Worm (Caenorhabditis elegans) whole organism, L4 larva: ENCODE measurements around the gene ZK402.2.

Experiments
- D1046.2 ChIP-seq: fragments of 200-800 bp; sonication (Bioruptor generic); IDR thresholded peaks from 2 replicates; pipeline ENCODE4 v1.3.6; 2022; ENCODE audit warnings: missing genetic modification characterization, missing compliant biosample characterization
- F44E2.7 ChIP-seq: fragments of 200-800 bp; sonication (Bioruptor generic); IDR thresholded peaks from 2 replicates; pipeline ENCODE4 v2.1.2; 2022; ENCODE audit warnings: missing genetic modification characterization, missing compliant biosample characterization
- R02D3.7 ChIP-seq: fragments of 150-350 bp; sonication (generic microtip); optimal IDR thresholded peaks from 3 replicates; lab custom pipeline; 2014; ENCODE audit warnings: missing biosample characterization, missing genetic modification characterization
- T26A8.4 ChIP-seq: fragments of 200-800 bp; sonication (Bioruptor generic); IDR thresholded peaks from 2 replicates; pipeline ENCODE4 v1.3.6; 2022; ENCODE audit warnings: missing genetic modification characterization, missing compliant biosample characterization
- Y48G9A.11 ChIP-seq: fragments of 200-800 bp; sonication (Bioruptor generic); IDR thresholded peaks from 2 replicates; pipeline ENCODE4 v1.3.6; 2022; ENCODE audit warnings: missing genetic modification reagents, missing genetic modification characterization, missing compliant biosample characterization
- Y75B8A.6 ChIP-seq: fragments of 200-800 bp; sonication (Bioruptor generic); IDR thresholded peaks from 2 replicates; pipeline ENCODE4 v1.3.6; 2022; ENCODE audit warnings: missing genetic modification reagents, missing genetic modification characterization, missing compliant biosample characterization
- aha-1 ChIP-seq: fragments of 150-350 bp; peaks from one replicate; lab custom pipeline; 2014; ENCODE audit warnings: missing biosample characterization, missing genetic modification characterization
- ama-1 ChIP-seq: fragments of 150-350 bp; optimal IDR thresholded peaks from 2 replicates; lab custom pipeline; 2014; ENCODE audit warnings: inconsistent platforms, mixed read lengths
- arid-1 ChIP-seq: fragments of 200-800 bp; sonication (Bioruptor generic); conservative IDR thresholded peaks from 2 replicates; pipeline ENCODE4 v1.3.6; 2022; ENCODE audit warnings: missing genetic modification reagents, missing genetic modification characterization, missing compliant biosample characterization
- daf-19 ChIP-seq: fragments of 200-800 bp; sonication (Bioruptor generic); conservative IDR thresholded peaks from 2 replicates; pipeline ENCODE4 v1.3.6; 2022; ENCODE audit warnings: missing genetic modification characterization, missing compliant biosample characterization
- duxl-1 ChIP-seq: sonication (generic microtip); optimal IDR thresholded peaks from 2 replicates; lab custom pipeline; 2016; ENCODE audit warnings: mild to moderate bottlenecking, missing genetic modification characterization, moderate library complexity, missing compliant biosample characterization; ENCODE audit not compliant: poor library complexity
- egl-43 ChIP-seq: fragments of 200-800 bp; sonication (Bioruptor generic); IDR thresholded peaks from 2 replicates; pipeline ENCODE4 v1.3.6; 2022; ENCODE audit warnings: missing genetic modification reagents, missing genetic modification characterization, missing compliant biosample characterization
- hif-1 ChIP-seq, 2 experiments: sonication (generic microtip); optimal IDR thresholded peaks; 2 replicates each; lab custom pipeline; 2016 to 2017; ENCODE audit warnings: missing compliant biosample characterization in 2 of 2, missing genetic modification characterization in 2 of 2, missing genetic modification reagents in 2 of 2, missing genotype in 2 of 2, mild to moderate bottlenecking in 1 of 2
- lsy-2 ChIP-seq, 2 experiments: fragments of 150-350 bp in 1 of 2; sonication (generic microtip) in 1 of 2; optimal IDR thresholded peaks; 2 replicates each; lab custom pipeline; 2014 to 2017; ENCODE audit warnings: missing biosample characterization in 2 of 2, missing genetic modification characterization in 2 of 2
- madf-5 ChIP-seq, 2 experiments: fragments of 200-800 bp; sonication (Bioruptor generic); IDR thresholded peaks; 2 replicates each; pipeline ENCODE4 v1.3.6; 2022; ENCODE audit warnings: missing compliant biosample characterization in 2 of 2, missing genetic modification characterization in 2 of 2
- mdl-1 ChIP-seq, 2 experiments: fragments of 150-350 bp in 1 of 2; sonication (generic microtip) in 1 of 2; optimal IDR thresholded peaks; 2 replicates each; lab custom pipeline; 2014 to 2017; ENCODE audit warnings: missing biosample characterization in 2 of 2, missing genetic modification characterization in 2 of 2
- mep-1 ChIP-seq: fragments of 150-350 bp; sonication (generic microtip); optimal IDR thresholded peaks from 3 replicates; lab custom pipeline; 2014; ENCODE audit warnings: missing biosample characterization, missing genetic modification characterization
- pha-4 ChIP-seq, 2 experiments: fragments of 150-350 bp in 1 of 2; fragments of 200-800 bp in 1 of 2; sonication (Bioruptor generic) in 1 of 2; IDR thresholded peaks in 1 of 2; optimal IDR thresholded peaks in 1 of 2; 2 replicates each; pipeline versions ENCODE4 v1.3.6 to Lab custom; 2014 to 2022; ENCODE audit warnings: missing genetic modification characterization in 2 of 2, missing genetic modification reagents in 2 of 2, missing biosample characterization in 1 of 2, missing compliant biosample characterization in 1 of 2
- sdz-12 ChIP-seq: fragments of 200-800 bp; sonication (Bioruptor generic); optimal IDR thresholded peaks from 2 replicates; lab custom pipeline; 2018; ENCODE audit warnings: mild to moderate bottlenecking, missing genetic modification characterization, missing compliant biosample characterization
- spr-3 ChIP-seq: fragments of 200-800 bp; sonication (Bioruptor generic); optimal IDR thresholded peaks from 2 replicates; lab custom pipeline; 2018; ENCODE audit warnings: mild to moderate bottlenecking, missing genetic modification characterization, missing compliant biosample characterization
- vab-7 ChIP-seq: fragments of 200-800 bp; sonication (Bioruptor generic); IDR thresholded peaks from 2 replicates; pipeline ENCODE4 v1.3.6; 2022; ENCODE audit warnings: missing genetic modification reagents, missing genetic modification characterization, missing compliant biosample characterization
- zfp-3 ChIP-seq: fragments of 200-800 bp; sonication (Bioruptor generic); conservative IDR thresholded peaks from 2 replicates; pipeline ENCODE4 v1.3.6; 2022; ENCODE audit warnings: missing genetic modification reagents, missing genetic modification characterization, missing compliant biosample characterization
- ztf-11 ChIP-seq: fragments of 150-350 bp; optimal IDR thresholded peaks from 2 replicates; lab custom pipeline; 2014; ENCODE audit warnings: missing biosample characterization, missing genetic modification characterization

ZK402.2 gene

DNA sequence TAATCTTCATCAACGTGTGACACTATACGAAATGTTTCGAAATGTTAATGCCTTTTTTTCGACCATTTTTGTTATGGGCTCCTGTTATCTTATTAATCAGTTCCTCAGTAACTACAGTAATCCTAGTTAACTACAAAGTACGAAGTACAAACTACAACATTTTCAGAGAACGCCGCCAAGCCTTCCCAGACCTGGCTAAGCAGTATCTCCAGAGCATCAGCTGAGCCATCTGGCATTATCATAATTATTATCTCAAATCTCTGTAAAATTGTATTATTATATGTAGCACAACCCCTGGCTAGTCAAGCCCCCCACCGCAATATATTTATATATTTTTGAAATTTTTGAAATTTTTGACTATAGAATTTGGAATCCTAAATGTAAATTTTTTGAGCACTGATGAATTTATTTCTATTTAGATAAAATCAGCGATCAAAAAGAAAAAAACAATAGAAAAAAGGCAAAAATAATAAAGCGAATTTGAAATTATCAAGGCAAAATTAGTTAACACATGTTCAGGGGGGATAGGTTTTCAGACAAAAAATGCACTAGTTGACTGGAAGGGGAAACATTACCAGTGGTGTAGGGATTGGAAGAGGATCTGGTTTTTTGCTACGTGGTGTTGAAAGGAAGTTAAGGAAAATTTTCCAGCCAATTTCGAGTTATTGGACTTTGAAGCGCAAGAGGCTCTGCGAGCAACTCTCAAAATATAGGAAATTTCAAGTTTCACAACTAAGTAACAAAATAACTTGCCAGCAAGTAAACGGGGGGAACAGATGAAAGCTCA lies 48.5 kb downstream of the ZK402.2 start:
- TF ChIP-seq pha-4 (GFP tag; IDR thresholded peaks at IDR 0.05; lab: Robert Waterston, UW) (peak; percentile 7; the same call in 1 of the 2 replicates), pha-4 (tag; optimal IDR thresholded peaks at IDR 0.05; lab: Kevin White, UChicago) (no peak), R02D3.7 (tag; lab: Kevin White, UChicago) (no peak), spr-3 (GFP tag; lab: Kevin White, UChicago) (peak; percentile 12), duxl-1 (tag; lab: Kevin White, UChicago) (peak; percentile 29), mdl-1 (tag; optimal IDR thresholded peaks at IDR 0.05; lab: Kevin White, UChicago) (no peak), arid-1 (peak; percentile 51; the same call in 1 of the 2 replicates), Y75B8A.6 (GFP tag; lab: Robert Waterston, UW) (no peak), Y48G9A.11 (GFP tag; lab: Robert Waterston, UW) (no peak), zfp-3 (GFP tag; lab: Robert Waterston, UW) (no peak), lsy-2 (tag; optimal IDR thresholded peaks at IDR 0.05; lab: Kevin White, UChicago) (peak in 1 of 2 experiments; percentile 43), ama-1 (peak; percentile 7), ztf-11 (no peak), T26A8.4 (GFP tag; lab: Robert Waterston, UW) (peak; percentile 22), vab-7 (GFP tag; lab: Robert Waterston, UW) (no peak), D1046.2 (GFP tag; lab: Robert Waterston, UW) (0 out of 2 replicates have a peak, but pooled peaks have one; percentile 35), sdz-12 (GFP tag; lab: Kevin White, UChicago) (peak; percentile 22), F44E2.7 (GFP tag; lab: Robert Waterston, UW) (0 out of 2 replicates have a peak, but pooled peaks have one; percentile 40), madf-5 (GFP tag; IDR thresholded peaks at IDR 0.05; lab: Robert Waterston, UW) (no peak), hif-1 (tag; optimal IDR thresholded peaks at IDR 0.05; lab: Kevin White, UChicago) (peak in 1 of 2 experiments; percentile 6), mep-1 (peak; percentile 36), aha-1 (peak; percentile 75), daf-19 (GFP tag; lab: Robert Waterston, UW) (0 out of 2 replicates have a peak, but pooled peaks have one; percentile 73), egl-43 (GFP tag; lab: Robert Waterston, UW) (peak; percentile 5; the same call in 1 of the 2 replicates)
